Worm (Caenorhabditis elegans) whole organism, L4 larva: ENCODE data around the gene nos-2.
A peak's percentile ranks its signal among the peaks of the same experiment; 100 is the strongest.

Source experiments
- D1046.2 ChIP-seq: fragments of 200-800 bp; sonication (Bioruptor generic); IDR thresholded peaks from 2 replicates; pipeline ENCODE4 v1.3.6; 2022; ENCODE audit warnings: missing genetic modification characterization, missing compliant biosample characterization
- F10B5.3 ChIP-seq: sonication (generic microtip); optimal IDR thresholded peaks from 2 replicates; lab custom pipeline; 2016; ENCODE audit warnings: mild to moderate bottlenecking, missing genetic modification characterization, missing compliant biosample characterization
- F37D6.2 ChIP-seq: sonication (generic microtip); optimal IDR thresholded peaks from 2 replicates; lab custom pipeline; 2016; ENCODE audit warnings: mild to moderate bottlenecking, missing genetic modification characterization, missing compliant biosample characterization
- T26A8.4 ChIP-seq: fragments of 200-800 bp; sonication (Bioruptor generic); IDR thresholded peaks from 2 replicates; pipeline ENCODE4 v1.3.6; 2022; ENCODE audit warnings: missing genetic modification characterization, missing compliant biosample characterization
- Y105C5A.15 ChIP-seq: fragments of 200-800 bp; sonication (Bioruptor generic); IDR thresholded peaks from 2 replicates; pipeline ENCODE4 v1.3.6; 2022; ENCODE audit warnings: missing genetic modification characterization, missing compliant biosample characterization
- Y5F2A.4 ChIP-seq: fragments of 200-800 bp; sonication (Bioruptor generic); optimal IDR thresholded peaks from 2 replicates; lab custom pipeline; 2018; ENCODE audit warnings: mild to moderate bottlenecking, missing genetic modification characterization, missing compliant biosample characterization
- Y75B8A.6 ChIP-seq: fragments of 200-800 bp; sonication (Bioruptor generic); IDR thresholded peaks from 2 replicates; pipeline ENCODE4 v1.3.6; 2022; ENCODE audit warnings: missing genetic modification reagents, missing genetic modification characterization, missing compliant biosample characterization
- ZK337.2 ChIP-seq: fragments of 200-800 bp; sonication (Bioruptor generic); IDR thresholded peaks from 2 replicates; pipeline ENCODE4 v1.3.6; 2022; ENCODE audit warnings: missing genetic modification reagents, missing genetic modification characterization, missing compliant biosample characterization
- aly-2 ChIP-seq: sonication (generic microtip); optimal IDR thresholded peaks from 2 replicates; lab custom pipeline; 2018; ENCODE audit warnings: missing biosample characterization, missing genetic modification characterization
- ama-1 ChIP-seq: fragments of 150-350 bp; optimal IDR thresholded peaks from 2 replicates; lab custom pipeline; 2014; ENCODE audit warnings: inconsistent platforms, mixed read lengths
- attf-4 ChIP-seq: sonication (generic microtip); optimal IDR thresholded peaks from 3 replicates; lab custom pipeline; 2017; ENCODE audit warnings: missing biosample characterization, missing genetic modification characterization
- ceh-20 ChIP-seq: fragments of 200-800 bp; sonication (Bioruptor generic); IDR thresholded peaks from 2 replicates; pipeline ENCODE4 v1.3.6; 2022; ENCODE audit warnings: missing genetic modification reagents, missing genetic modification characterization, missing compliant biosample characterization
- ceh-28 ChIP-seq: fragments of 150-350 bp; optimal IDR thresholded peaks from 2 replicates; lab custom pipeline; 2014; ENCODE audit warnings: missing biosample characterization, missing genetic modification reagents, missing genetic modification characterization
- ceh-62 ChIP-seq: sonication (generic microtip); optimal IDR thresholded peaks from 2 replicates; lab custom pipeline; 2017; ENCODE audit warnings: missing biosample characterization, missing genetic modification characterization
- ces-1 ChIP-seq: fragments of 150-350 bp; sonication (generic microtip); optimal IDR thresholded peaks from 4 replicates; lab custom pipeline; 2014; ENCODE audit warnings: missing biosample characterization, missing genetic modification reagents, missing genetic modification characterization
- cey-2 ChIP-seq: sonication (generic microtip); optimal IDR thresholded peaks from 3 replicates; lab custom pipeline; 2017; ENCODE audit warnings: missing genetic modification characterization, mild to moderate bottlenecking, missing compliant biosample characterization, antibody characterized with exemption, borderline replicate concordance; ENCODE audit not compliant: insufficient read depth
- daf-12 ChIP-seq: fragments of 150-350 bp; optimal IDR thresholded peaks from 2 replicates; lab custom pipeline; 2014; ENCODE audit warnings: missing biosample characterization, missing genetic modification reagents, missing genetic modification characterization
- daf-19 ChIP-seq: fragments of 200-800 bp; sonication (Bioruptor generic); conservative IDR thresholded peaks from 2 replicates; pipeline ENCODE4 v1.3.6; 2022; ENCODE audit warnings: missing genetic modification characterization, missing compliant biosample characterization
- dmd-6 ChIP-seq: fragments of 200-800 bp; sonication (Bioruptor generic); IDR thresholded peaks from 2 replicates; pipeline ENCODE4 v1.3.6; 2022; ENCODE audit warnings: missing genetic modification reagents, missing genetic modification characterization, missing compliant biosample characterization
- dmd-8 ChIP-seq: fragments of 200-800 bp; sonication (Bioruptor generic); IDR thresholded peaks from 2 replicates; pipeline ENCODE4 v1.3.6; 2022; ENCODE audit warnings: missing genetic modification characterization, missing compliant biosample characterization
- egl-27 ChIP-seq: sonication (generic microtip); optimal IDR thresholded peaks from 3 replicates; lab custom pipeline; 2017; ENCODE audit warnings: missing biosample characterization, missing genetic modification reagents, missing genetic modification characterization
- hlh-30 ChIP-seq: sonication (generic microtip); optimal IDR thresholded peaks from 2 replicates; lab custom pipeline; 2017; ENCODE audit warnings: antibody characterized with exemption, mild to moderate bottlenecking, missing genetic modification characterization, missing compliant biosample characterization; ENCODE audit not compliant: insufficient read depth
- lim-7 ChIP-seq: fragments of 200-800 bp; sonication (Bioruptor generic); IDR thresholded peaks from 2 replicates; pipeline ENCODE4 v1.3.6; 2022; ENCODE audit warnings: missing genetic modification characterization, missing compliant biosample characterization
- lin-1 ChIP-seq: fragments of 200-800 bp; sonication (Bioruptor generic); IDR thresholded peaks from 2 replicates; pipeline ENCODE4 v1.3.6; 2022; ENCODE audit warnings: missing genetic modification reagents, missing genetic modification characterization, missing compliant biosample characterization
- lin-29 ChIP-seq: fragments of 200-800 bp; sonication (Bioruptor generic); IDR thresholded peaks from 2 replicates; pipeline ENCODE4 v1.3.6; 2022; ENCODE audit warnings: missing genetic modification reagents, missing genetic modification characterization, missing compliant biosample characterization
- lin-38 ChIP-seq: fragments of 200-800 bp; sonication (Bioruptor generic); IDR thresholded peaks from 2 replicates; pipeline ENCODE4 v1.3.6; 2022; ENCODE audit warnings: missing genetic modification reagents, missing genetic modification characterization, missing compliant biosample characterization
- lin-39 ChIP-seq: fragments of 150-350 bp; optimal IDR thresholded peaks from 2 replicates; lab custom pipeline; 2014; ENCODE audit warnings: missing biosample characterization, missing genetic modification reagents, missing genetic modification characterization
- mdl-1 ChIP-seq, 2 experiments: fragments of 150-350 bp in 1 of 2; sonication (generic microtip) in 1 of 2; optimal IDR thresholded peaks; 2 replicates each; lab custom pipeline; 2014 to 2017; ENCODE audit warnings: missing biosample characterization in 2 of 2, missing genetic modification characterization in 2 of 2
- mep-1 ChIP-seq: fragments of 150-350 bp; sonication (generic microtip); optimal IDR thresholded peaks from 3 replicates; lab custom pipeline; 2014; ENCODE audit warnings: missing biosample characterization, missing genetic modification characterization
- mes-2 ChIP-seq: sonication (generic microtip); optimal IDR thresholded peaks from 2 replicates; lab custom pipeline; 2016; ENCODE audit warnings: missing genotype, mild to moderate bottlenecking, missing genetic modification characterization, missing compliant biosample characterization; ENCODE audit not compliant: poor library complexity, severe bottlenecking
- mxl-3 ChIP-seq: fragments of 200-800 bp; sonication (Bioruptor generic); optimal IDR thresholded peaks from 2 replicates; lab custom pipeline; 2018; ENCODE audit warnings: mild to moderate bottlenecking, missing genetic modification characterization, missing compliant biosample characterization
- nhr-11 ChIP-seq: fragments of 150-350 bp; optimal IDR thresholded peaks from 2 replicates; lab custom pipeline; 2014; ENCODE audit warnings: missing biosample characterization, missing genetic modification characterization
- nhr-111 ChIP-seq: fragments of 200-800 bp; sonication (Bioruptor generic); optimal IDR thresholded peaks from 2 replicates; lab custom pipeline; 2018; ENCODE audit warnings: mild to moderate bottlenecking, missing genetic modification characterization, missing compliant biosample characterization
- nhr-237 ChIP-seq: sonication (generic microtip); optimal IDR thresholded peaks from 2 replicates; lab custom pipeline; 2017; ENCODE audit warnings: missing biosample characterization, missing genetic modification characterization
- nhr-25 ChIP-seq: sonication (generic microtip); optimal IDR thresholded peaks from 2 replicates; lab custom pipeline; 2017; ENCODE audit warnings: missing genetic modification characterization, mild to moderate bottlenecking, missing compliant biosample characterization, antibody characterized with exemption, moderate library complexity, borderline replicate concordance; ENCODE audit not compliant: insufficient read depth
- nhr-42 ChIP-seq: fragments of 200-800 bp; sonication (Bioruptor generic); IDR thresholded peaks from 2 replicates; pipeline ENCODE4 v1.3.6; 2022; ENCODE audit warnings: missing genetic modification characterization, missing compliant biosample characterization
- nhr-48 ChIP-seq: sonication (generic microtip); optimal IDR thresholded peaks from 2 replicates; lab custom pipeline; 2016; ENCODE audit warnings: mild to moderate bottlenecking, missing genetic modification characterization, missing compliant biosample characterization
- nhr-76 ChIP-seq: fragments of 150-350 bp; optimal IDR thresholded peaks from 2 replicates; lab custom pipeline; 2014; ENCODE audit warnings: missing biosample characterization, missing genetic modification characterization
- nhr-77 ChIP-seq: fragments of 150-350 bp; optimal IDR thresholded peaks from 2 replicates; lab custom pipeline; 2014; ENCODE audit warnings: missing biosample characterization, missing genetic modification characterization
- pqm-1 ChIP-seq: sonication (generic microtip); optimal IDR thresholded peaks from 2 replicates; lab custom pipeline; 2017; ENCODE audit warnings: missing biosample characterization, missing genetic modification characterization
- set-16 ChIP-seq: fragments of 200-800 bp; sonication (Bioruptor generic); IDR thresholded peaks from 2 replicates; pipeline ENCODE4 v1.3.6; 2022; ENCODE audit warnings: missing genetic modification reagents, missing genetic modification characterization, missing compliant biosample characterization
- skn-1 ChIP-seq: fragments of 150-350 bp; optimal IDR thresholded peaks from 2 replicates; lab custom pipeline; 2014; ENCODE audit warnings: missing biosample characterization, missing genetic modification characterization
- spr-1 ChIP-seq: sonication (generic microtip); optimal IDR thresholded peaks from 2 replicates; lab custom pipeline; 2016; ENCODE audit warnings: mild to moderate bottlenecking, missing genetic modification characterization, missing compliant biosample characterization
- spr-3 ChIP-seq: fragments of 200-800 bp; sonication (Bioruptor generic); optimal IDR thresholded peaks from 2 replicates; lab custom pipeline; 2018; ENCODE audit warnings: mild to moderate bottlenecking, missing genetic modification characterization, missing compliant biosample characterization
- unc-39 ChIP-seq: sonication (generic microtip); optimal IDR thresholded peaks from 2 replicates; lab custom pipeline; 2017; ENCODE audit warnings: missing biosample characterization, missing genetic modification characterization
- unc-62 ChIP-seq, 3 experiments: fragments of 150-350 bp in 1 of 3; sonication (generic microtip); optimal IDR thresholded peaks in 2 of 3; peaks in 1 of 3; 1 replicate in 1 of 3; 2 replicates in 2 of 3; lab custom pipeline; 2014 to 2017; ENCODE audit warnings: missing biosample characterization in 3 of 3, missing genetic modification characterization in 3 of 3, missing genetic modification reagents in 3 of 3, missing genotype in 1 of 3
- vab-7 ChIP-seq: fragments of 200-800 bp; sonication (Bioruptor generic); IDR thresholded peaks from 2 replicates; pipeline ENCODE4 v1.3.6; 2022; ENCODE audit warnings: missing genetic modification reagents, missing genetic modification characterization, missing compliant biosample characterization
- zag-1 ChIP-seq: fragments of 150-350 bp; optimal IDR thresholded peaks from 2 replicates; lab custom pipeline; 2014; ENCODE audit warnings: missing biosample characterization, missing genetic modification characterization
- ztf-11 ChIP-seq: fragments of 150-350 bp; optimal IDR thresholded peaks from 2 replicates; lab custom pipeline; 2014; ENCODE audit warnings: missing biosample characterization, missing genetic modification characterization
- ztf-7 ChIP-seq: fragments of 150-350 bp; optimal IDR thresholded peaks from 2 replicates; lab custom pipeline; 2014; ENCODE audit warnings: missing biosample characterization, missing genetic modification characterization

The nos-2 gene

ce11 chrII:7059274-7059757 is 6.1 kb upstream of the nos-2 start (continued):
- TF ChIP-seq lin-39 (tag; lab: Kevin White, UChicago) (no peak), ces-1 (no peak), unc-62 (GFP tag; optimal IDR thresholded peaks at IDR 0.05 in 1 of 2; lab: Kevin White, UChicago) (peak in 1 of 2 experiments; percentile 82), unc-62 (tag; optimal IDR thresholded peaks at IDR 0.05; lab: Kevin White, UChicago) (no peak), lim-7 (no peak), egl-27 (tag; lab: Kevin White, UChicago) (no peak), Y75B8A.6 (GFP tag; lab: Robert Waterston, UW) (0 out of 2 replicates have a peak, but pooled peaks have one; percentile 82), nhr-42 (no peak), ceh-62 (tag; lab: Kevin White, UChicago) (no peak), nhr-25 (tag; lab: Kevin White, UChicago) (peak; percentile 23), ceh-20 (GFP tag; lab: Robert Waterston, UW) (no peak), daf-19 (GFP tag; lab: Robert Waterston, UW) (no peak), nhr-48 (peak; percentile 45), T26A8.4 (GFP tag; lab: Robert Waterston, UW) (no peak), lin-1 (GFP tag; lab: Robert Waterston, UW) (peak; percentile 42; the same call in 1 of the 2 replicates), Y5F2A.4 (GFP tag; lab: Kevin White, UChicago) (no peak), F37D6.2 (tag; lab: Kevin White, UChicago) (no peak), pqm-1 (tag; lab: Kevin White, UChicago) (peak; percentile 57), unc-39 (tag; lab: Kevin White, UChicago) (no peak), set-16 (GFP tag; lab: Robert Waterston, UW) (no peak), D1046.2 (GFP tag; lab: Robert Waterston, UW) (no peak), ceh-28 (tag; lab: Kevin White, UChicago) (no peak), spr-1 (tag; lab: Kevin White, UChicago) (no peak), daf-12 (tag; lab: Kevin White, UChicago) (no peak), ztf-11 (tag; lab: Kevin White, UChicago) (no peak), hlh-30 (tag; lab: Kevin White, UChicago) (peak; percentile 85), aly-2 (tag; lab: Kevin White, UChicago) (no peak), zag-1 (no peak)

DNA sequence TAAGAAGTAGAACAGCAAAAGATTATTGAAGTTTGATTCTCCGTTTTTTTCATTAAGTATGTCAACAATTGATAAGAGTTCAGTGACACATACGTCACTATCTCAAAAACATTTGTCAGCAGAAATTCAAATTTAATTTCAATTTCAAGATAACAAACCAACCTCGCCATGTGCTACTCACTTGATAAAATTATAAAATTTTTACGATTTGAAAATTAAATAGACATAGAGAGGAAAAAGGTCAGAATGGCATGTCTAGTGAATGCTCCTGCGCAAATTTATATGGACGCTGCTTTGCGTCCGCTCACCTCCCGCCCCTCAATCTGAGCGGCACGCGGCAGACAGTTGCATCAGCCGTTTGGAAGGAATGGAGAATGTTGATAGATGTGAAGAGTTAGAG is 5.2 kb upstream of the nos-2 start:
- TF ChIP-seq lin-38 (GFP tag; lab: Robert Waterston, UW), result no peak; the same call in 1 of the 2 replicates
- no peak for TF ChIP-seq nhr-237 (tag; lab: Kevin White, UChicago)
- TF ChIP-seq ztf-7, result no peak
- peak; percentile 85 for TF ChIP-seq nhr-48
- no peak for TF ChIP-seq ama-1 (lab: Kevin White, UChicago)
- TF ChIP-seq nhr-77 (tag; lab: Kevin White, UChicago), result peak; percentile 68
- peak; percentile 83 for TF ChIP-seq mxl-3 (GFP tag; lab: Kevin White, UChicago)
- no peak for TF ChIP-seq aly-2 (tag; lab: Kevin White, UChicago)
- TF ChIP-seq spr-3 (GFP tag; lab: Kevin White, UChicago), result no peak
- no peak for TF ChIP-seq Y105C5A.15 (GFP tag; lab: Robert Waterston, UW)
- peak; percentile 29 for TF ChIP-seq nhr-11 (tag; lab: Kevin White, UChicago)
- peak; percentile 42; the same call in 1 of the 2 replicates for TF ChIP-seq ceh-20 (GFP tag; lab: Robert Waterston, UW)
- TF ChIP-seq nhr-76 (tag; lab: Kevin White, UChicago), result no peak
- peak in 1 of 2 experiments; percentile 68 for TF ChIP-seq mdl-1 (tag; optimal IDR thresholded peaks at IDR 0.05; lab: Kevin White, UChicago)
- peak; percentile 98 for TF ChIP-seq dmd-6 (GFP tag; lab: Robert Waterston, UW)
- no peak for TF ChIP-seq attf-4
- TF ChIP-seq skn-1 (tag; lab: Kevin White, UChicago), result no peak
- no peak for TF ChIP-seq nhr-111 (GFP tag; lab: Kevin White, UChicago)
- TF ChIP-seq daf-19 (GFP tag; lab: Robert Waterston, UW), result no peak
- no peak for TF ChIP-seq ZK337.2 (GFP tag; lab: Robert Waterston, UW)
- TF ChIP-seq vab-7, result no peak
- TF ChIP-seq mep-1 (tag; lab: Kevin White, UChicago), result no peak
- TF ChIP-seq lin-29 (GFP tag; lab: Robert Waterston, UW), result no peak
- no peak for TF ChIP-seq F10B5.3 (tag; lab: Kevin White, UChicago)
- no peak for TF ChIP-seq cey-2 (tag; lab: Kevin White, UChicago)
- TF ChIP-seq Y75B8A.6 (GFP tag; lab: Robert Waterston, UW), result no peak
- TF ChIP-seq mes-2 (tag; lab: Kevin White, UChicago), result no peak
- no peak for TF ChIP-seq dmd-8 (GFP tag; lab: Robert Waterston, UW)
- TF ChIP-seq ztf-11 (tag; lab: Kevin White, UChicago), result no peak
